Fruit fly (Drosophila melanogaster) whole organism, wandering third instar larva: ENCODE results near the gene SmydA-8.

ENCODE experiments used
- Abd-B ChIP-seq: fragments of >200 bp; optimal IDR thresholded peaks from 2 replicates; lab custom pipeline; 2017; ENCODE audit warnings: missing biosample characterization, missing genetic modification characterization
- CG32264 ChIP-seq: fragments of 200-800 bp; sonication (Bioruptor generic); optimal IDR thresholded peaks from 2 replicates; lab custom pipeline; 2016; ENCODE audit warnings: missing biosample characterization, missing genetic modification characterization
- CG9705 ChIP-seq: fragments of 200-800 bp; sonication (Bioruptor generic); optimal IDR thresholded peaks from 2 replicates; lab custom pipeline; 2018; ENCODE audit warnings: missing biosample characterization, mild to moderate bottlenecking, missing genetic modification characterization
- CrebA ChIP-seq: fragments of 200-800 bp; sonication (Bioruptor generic); optimal IDR thresholded peaks from 2 replicates; lab custom pipeline; 2016; ENCODE audit warnings: missing biosample characterization, mild to moderate bottlenecking, missing genetic modification characterization, borderline replicate concordance
- Dfd ChIP-seq: fragments of >200 bp; optimal IDR thresholded peaks from 2 replicates; lab custom pipeline; 2017; ENCODE audit warnings: missing biosample characterization, missing genetic modification characterization
- Dif ChIP-seq: fragments of 200-275, 200-300 bp; sonication (Bioruptor generic); optimal IDR thresholded peaks from 2 replicates; lab custom pipeline; 2018; ENCODE audit warnings: missing biosample characterization, missing genetic modification characterization; ENCODE audit not compliant: partially characterized antibody
- GATAd ChIP-seq: sonication (Bioruptor generic); optimal IDR thresholded peaks from 2 replicates; lab custom pipeline; 2016; ENCODE audit warnings: missing biosample characterization, missing genetic modification characterization
- HLH106 ChIP-seq: fragments of 200-800 bp; optimal IDR thresholded peaks from 3 replicates; lab custom pipeline; 2019; ENCODE audit warnings: missing biosample characterization, mild to moderate bottlenecking, missing genetic modification characterization, moderate library complexity
- Hnf4 ChIP-seq: fragments of 200-800 bp; sonication (Bioruptor generic); optimal IDR thresholded peaks from 2 replicates; lab custom pipeline; 2016; ENCODE audit warnings: missing biosample characterization, mild to moderate bottlenecking, missing genetic modification characterization
- Hr78 ChIP-seq: fragments of >200 bp; optimal IDR thresholded peaks from 2 replicates; lab custom pipeline; 2017; ENCODE audit warnings: missing biosample characterization, missing genetic modification characterization
- Hr83 ChIP-seq: fragments of 200-300 bp; sonication (Bioruptor generic); optimal IDR thresholded peaks from 2 replicates; lab custom pipeline; 2016; ENCODE audit warnings: missing biosample characterization, mild to moderate bottlenecking, missing genetic modification characterization, moderate library complexity; ENCODE audit not compliant: poor library complexity, severe bottlenecking
- Jra ChIP-seq: sonication (Bioruptor generic); optimal IDR thresholded peaks from 2 replicates; lab custom pipeline; 2016; ENCODE audit warnings: missing biosample characterization, missing genetic modification characterization
- Mio ChIP-seq: sonication (Bioruptor generic); optimal IDR thresholded peaks from 2 replicates; lab custom pipeline; 2016; ENCODE audit warnings: missing biosample characterization, missing genetic modification characterization
- Myc ChIP-seq: fragments of >200 bp; optimal IDR thresholded peaks from 2 replicates; lab custom pipeline; 2017
- N ChIP-seq: fragments of >200 bp; optimal IDR thresholded peaks from 2 replicates; lab custom pipeline; 2018; ENCODE audit warnings: missing biosample characterization, missing external identifiers, missing genetic modification characterization
- OdsH ChIP-seq: fragments of 200-800 bp; sonication (Bioruptor generic); optimal IDR thresholded peaks from 2 replicates; lab custom pipeline; 2016; ENCODE audit warnings: missing biosample characterization, mild to moderate bottlenecking, missing genetic modification characterization
- Rel ChIP-seq, 2 experiments: fragments of 200-800 bp; sonication (Bioruptor generic) in 1 of 2; optimal IDR thresholded peaks; 2 replicates in 1 of 2; 3 replicates in 1 of 2; lab custom pipeline; 2016 to 2019; ENCODE audit warnings: mild to moderate bottlenecking in 2 of 2, missing biosample characterization in 2 of 2, missing genetic modification characterization in 2 of 2, moderate library complexity in 1 of 2
- Sp1 ChIP-seq: fragments of 200-800 bp; sonication (Bioruptor generic); optimal IDR thresholded peaks from 3 replicates; lab custom pipeline; 2019; ENCODE audit warnings: missing biosample characterization, mild to moderate bottlenecking, missing genetic modification characterization, moderate library complexity
- Vsx2 ChIP-seq: fragments of 200-300, 225-300 bp; sonication (Bioruptor generic); optimal IDR thresholded peaks from 2 replicates; lab custom pipeline; 2018; ENCODE audit warnings: missing biosample characterization, missing genetic modification characterization; ENCODE audit not compliant: partially characterized antibody
- br ChIP-seq: fragments of 200-800 bp; sonication (Bioruptor generic); optimal IDR thresholded peaks from 2 replicates; lab custom pipeline; 2016; ENCODE audit warnings: missing biosample characterization, missing genetic modification characterization
- brk ChIP-seq: fragments of 200-800 bp; sonication (Bioruptor generic); optimal IDR thresholded peaks from 2 replicates; lab custom pipeline; 2016; ENCODE audit warnings: missing biosample characterization, mild to moderate bottlenecking, missing genetic modification characterization
- dl ChIP-seq, 2 experiments: fragments of 175-275, 200-275 bp in 1 of 2; fragments of 200-275 bp in 1 of 2; sonication (Bioruptor generic); optimal IDR thresholded peaks; lab custom pipeline; 2018; ENCODE audit warnings: mild to moderate bottlenecking in 2 of 2, missing biosample characterization in 2 of 2, missing genetic modification characterization in 2 of 2, moderate library complexity in 2 of 2; ENCODE audit not compliant: partially characterized antibody in 2 of 2, insufficient read depth in 1 of 2
- dmrt93B ChIP-seq: fragments of 200-800 bp; sonication (Bioruptor generic); optimal IDR thresholded peaks from 2 replicates; lab custom pipeline; 2018; ENCODE audit warnings: missing biosample characterization, mild to moderate bottlenecking, missing genetic modification characterization
- dsf ChIP-seq: sonication (Bioruptor generic); optimal IDR thresholded peaks from 2 replicates; lab custom pipeline; 2016; ENCODE audit warnings: missing biosample characterization, missing genetic modification characterization, borderline replicate concordance
- ey ChIP-seq: fragments of 200-800 bp; sonication (Bioruptor generic); optimal IDR thresholded peaks from 2 replicates; lab custom pipeline; 2016; ENCODE audit warnings: missing biosample characterization, missing genetic modification characterization
- foxo ChIP-seq, 2 experiments: fragments of 200-800 bp; sonication (Bioruptor generic); optimal IDR thresholded peaks; 2 replicates in 1 of 2; 3 replicates in 1 of 2; lab custom pipeline; 2016 to 2017; ENCODE audit warnings: missing biosample characterization in 2 of 2, missing genetic modification characterization in 2 of 2
- fru ChIP-seq: fragments of 200-800 bp; sonication (Bioruptor generic); optimal IDR thresholded peaks from 3 replicates; lab custom pipeline; 2016; ENCODE audit warnings: missing biosample characterization, mild to moderate bottlenecking, missing genetic modification characterization
- h ChIP-seq: fragments of 200-800 bp; sonication (Bioruptor generic); optimal IDR thresholded peaks from 3 replicates; lab custom pipeline; 2016; ENCODE audit warnings: missing biosample characterization, mild to moderate bottlenecking, missing genetic modification characterization
- pan ChIP-seq: fragments of >200 bp; optimal IDR thresholded peaks from 2 replicates; lab custom pipeline; 2017
- psq ChIP-seq: fragments of 200-800 bp; sonication (Bioruptor generic); optimal IDR thresholded peaks from 3 replicates; lab custom pipeline; 2017; ENCODE audit warnings: missing biosample characterization, mild to moderate bottlenecking, missing genetic modification characterization, moderate library complexity
- rgr ChIP-seq: fragments of 200-800 bp; sonication (Bioruptor generic); optimal IDR thresholded peaks from 3 replicates; lab custom pipeline; 2016; ENCODE audit warnings: missing biosample characterization, mild to moderate bottlenecking, missing genetic modification characterization
- sage ChIP-seq: fragments of 200-800 bp; sonication (Bioruptor generic); optimal IDR thresholded peaks from 2 replicates; lab custom pipeline; 2016; ENCODE audit warnings: missing biosample characterization, mild to moderate bottlenecking, missing genetic modification characterization
- sv ChIP-seq: fragments of 200-800 bp; sonication (Bioruptor generic); optimal IDR thresholded peaks from 3 replicates; lab custom pipeline; 2016; ENCODE audit warnings: missing biosample characterization, missing genetic modification characterization
- tai ChIP-seq: sonication (Bioruptor generic); optimal IDR thresholded peaks from 2 replicates; lab custom pipeline; 2016; ENCODE audit warnings: missing biosample characterization, missing genetic modification characterization
- usp ChIP-seq: fragments of >200 bp; optimal IDR thresholded peaks from 2 replicates; lab custom pipeline; 2017; ENCODE audit warnings: missing biosample characterization, missing genetic modification characterization
- woc ChIP-seq: sonication (Bioruptor generic); optimal IDR thresholded peaks from 2 replicates; lab custom pipeline; 2016; ENCODE audit warnings: missing biosample characterization, mild to moderate bottlenecking, missing genetic modification characterization

SmydA-8 gene

DNA sequence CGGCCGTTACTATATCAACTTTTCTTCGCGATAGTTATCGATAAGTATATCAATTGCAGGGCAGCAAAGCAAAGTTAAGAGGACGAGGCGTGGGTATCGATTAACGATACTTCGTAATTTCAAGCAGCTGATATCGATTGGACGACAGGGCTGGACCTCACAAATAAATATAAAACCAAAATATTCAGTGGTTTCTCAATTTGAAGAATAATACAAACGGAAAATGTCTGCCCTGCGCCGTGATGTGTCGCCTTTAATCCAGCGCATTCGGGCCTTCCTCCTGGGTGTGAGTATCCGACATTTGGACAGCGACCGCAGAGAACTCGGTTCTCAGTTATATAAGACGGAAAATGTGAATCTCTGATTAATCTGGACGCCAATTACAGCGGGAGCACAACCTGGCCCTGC, 41.2 kb downstream of the SmydA-8 start, which contains the start of gene ND-B14.5A:
ND-B14.5A (plus strand) TSS at position 107 of the 408 bp plus-strand sequence.
- TF ChIP-seq CG9705 (GFP tag; lab: Kevin White, UChicago): no peak
- no peak for TF ChIP-seq Vsx2 (GFP tag; lab: Kevin White, UChicago)
- TF ChIP-seq tai (GFP tag; lab: Kevin White, UChicago): no peak
- no peak for TF ChIP-seq usp
- no peak for TF ChIP-seq Jra (GFP tag; lab: Kevin White, UChicago)
- no peak for TF ChIP-seq Hnf4
- no peak for TF ChIP-seq Dif
- no peak for TF ChIP-seq sage (GFP tag; lab: Kevin White, UChicago)
- TF ChIP-seq Dfd (GFP tag; lab: Kevin White, UChicago): no peak
- TF ChIP-seq brk (GFP tag; lab: Kevin White, UChicago): no peak
- no peak for TF ChIP-seq OdsH (GFP tag; lab: Kevin White, UChicago)
- TF ChIP-seq ey (GFP tag; lab: Kevin White, UChicago): no peak
- no peak for TF ChIP-seq HLH106
- no peak for TF ChIP-seq CrebA (GFP tag; lab: Kevin White, UChicago)

DNA sequence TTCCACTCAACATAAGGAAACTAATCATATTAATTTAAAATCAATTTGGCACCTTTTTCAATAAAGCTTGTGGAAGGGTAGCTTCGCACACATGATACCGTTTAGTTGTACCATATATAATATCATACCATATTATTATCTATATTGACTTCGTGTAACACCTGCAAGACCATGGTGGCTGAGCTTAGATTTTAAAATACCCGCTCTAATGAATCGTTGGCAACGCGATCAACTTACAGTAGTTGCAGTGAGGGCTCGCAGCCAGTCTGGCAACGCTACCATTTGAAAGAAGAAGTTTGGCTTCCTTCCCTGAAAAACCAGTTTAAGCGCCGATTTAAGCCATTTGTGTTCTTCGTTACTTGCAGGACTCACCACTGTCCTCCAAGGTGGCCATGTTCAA, 43.2 kb downstream of the SmydA-8 start:
- TF ChIP-seq Sp1 (GFP tag; lab: Kevin White, UChicago): no peak
- TF ChIP-seq brk (GFP tag; lab: Kevin White, UChicago): no peak
- peak; percentile 60 for TF ChIP-seq Myc (lab: Kevin White, UChicago)
- no peak for TF ChIP-seq Rel (GFP tag; optimal IDR thresholded peaks at IDR 0.05; lab: Kevin White, UChicago)
- no peak for TF ChIP-seq Rel (tag; optimal IDR thresholded peaks at IDR 0.05; lab: Kevin White, UChicago)
- TF ChIP-seq rgr (GFP tag; lab: Kevin White, UChicago): no peak

DNA sequence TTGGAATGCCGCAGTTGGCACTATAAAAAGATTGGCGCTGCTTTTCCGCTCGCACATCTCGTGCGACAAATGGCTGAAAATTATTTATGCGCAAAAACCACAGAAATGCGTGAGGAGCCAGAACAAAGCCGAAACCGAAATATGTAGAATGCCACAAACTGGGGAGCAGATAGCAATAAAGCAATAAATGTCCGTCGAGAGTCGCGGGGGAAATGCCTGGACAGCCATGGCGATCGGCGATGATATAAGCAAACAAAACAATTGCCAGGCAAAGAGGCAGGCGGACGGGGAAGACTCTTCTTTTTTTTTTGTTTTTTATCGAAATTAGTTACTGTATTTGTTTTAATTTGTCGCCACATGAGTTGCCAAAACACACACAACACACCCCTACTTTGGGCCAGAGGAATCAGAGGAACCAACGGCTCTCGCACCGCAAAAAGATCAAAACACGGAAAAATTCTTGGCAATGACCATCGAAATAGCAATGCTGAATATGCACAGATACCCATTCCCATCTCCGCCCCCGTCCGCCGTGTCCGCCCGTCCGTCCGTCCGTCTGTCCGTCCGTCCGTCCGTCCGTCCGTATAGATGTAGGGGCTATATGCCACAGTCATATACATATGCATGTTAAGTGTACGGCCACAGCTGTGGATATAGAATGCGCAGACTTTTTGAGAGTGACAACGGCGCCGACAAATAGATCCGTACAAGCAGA, 45.0 kb downstream of the SmydA-8 start:
- TF ChIP-seq Abd-B (GFP tag; lab: Kevin White, UChicago) (no peak), Hnf4 (no peak), GATAd (GFP tag; lab: Kevin White, UChicago) (no peak), pan (lab: Kevin White, UChicago) (no peak), Myc (lab: Kevin White, UChicago) (no peak), Rel (GFP tag; optimal IDR thresholded peaks at IDR 0.05; lab: Kevin White, UChicago) (no peak), Rel (tag; optimal IDR thresholded peaks at IDR 0.05; lab: Kevin White, UChicago) (no peak)

DNA sequence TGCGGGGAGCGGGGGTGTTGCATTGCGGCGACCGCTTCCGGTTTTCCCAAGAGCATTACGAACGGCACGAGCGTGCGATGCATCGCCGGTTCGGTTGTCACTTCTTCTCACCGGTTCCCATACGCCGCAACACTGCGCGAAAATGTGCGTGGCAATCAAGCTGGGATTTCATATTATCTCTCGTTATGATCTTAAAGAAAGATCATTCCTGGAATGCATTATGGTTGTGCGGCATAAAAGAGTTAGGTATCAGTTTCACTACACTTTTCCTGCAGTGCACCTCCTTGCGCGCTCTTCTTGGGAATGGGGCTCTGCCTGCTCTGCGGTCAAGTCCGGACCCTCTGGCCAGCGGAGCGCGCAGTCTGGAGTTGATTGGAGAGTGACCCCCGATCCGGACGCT, 47.5 kb downstream of the SmydA-8 start:
- no peak for TF ChIP-seq N (GFP tag; lab: Kevin White, UChicago)
- TF ChIP-seq CG9705 (GFP tag; lab: Kevin White, UChicago): no peak
- TF ChIP-seq woc: no peak
- TF ChIP-seq ey (GFP tag; lab: Kevin White, UChicago): no peak
- no peak for TF ChIP-seq fru
- no peak for TF ChIP-seq br (GFP tag; lab: Kevin White, UChicago)
- TF ChIP-seq Dfd (GFP tag; lab: Kevin White, UChicago): no peak
- TF ChIP-seq rgr (GFP tag; lab: Kevin White, UChicago): no peak
- no peak for TF ChIP-seq h (GFP tag; lab: Kevin White, UChicago)
- no peak for TF ChIP-seq sv (GFP tag; lab: Kevin White, UChicago)
- no peak for TF ChIP-seq Jra (GFP tag; lab: Kevin White, UChicago)
- TF ChIP-seq Abd-B (GFP tag; lab: Kevin White, UChicago): no peak
- TF ChIP-seq foxo (GFP tag; optimal IDR thresholded peaks at IDR 0.05; lab: Kevin White, UChicago): no peak
- TF ChIP-seq Hnf4: no peak

DNA sequence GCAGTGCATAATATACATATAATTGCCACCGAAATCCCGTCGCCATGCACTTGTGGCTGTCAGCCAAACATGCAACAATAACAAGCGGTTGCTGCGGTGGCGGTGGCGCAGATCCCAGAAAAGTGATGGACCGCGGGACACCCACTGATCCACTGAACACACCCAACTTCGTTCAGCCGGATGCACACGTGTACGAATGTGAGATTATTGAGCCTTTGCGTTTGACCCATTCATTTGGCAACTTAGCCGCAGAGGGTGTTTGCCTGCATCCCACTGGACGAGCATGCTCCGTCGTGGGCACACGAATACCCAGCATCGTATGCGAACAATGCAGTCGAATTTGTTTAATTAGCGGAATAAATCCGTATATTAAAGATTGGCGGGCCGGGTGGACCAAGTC, 48.2 kb downstream of the SmydA-8 start:
- TF ChIP-seq sage (GFP tag; lab: Kevin White, UChicago) (no peak), sv (GFP tag; lab: Kevin White, UChicago) (no peak), OdsH (GFP tag; lab: Kevin White, UChicago) (no peak), Rel (GFP tag; optimal IDR thresholded peaks at IDR 0.05; lab: Kevin White, UChicago) (no peak), Rel (tag; optimal IDR thresholded peaks at IDR 0.05; lab: Kevin White, UChicago) (no peak), usp (no peak), woc (no peak), ey (GFP tag; lab: Kevin White, UChicago) (no peak), Hr78 (no peak), dsf (GFP tag; lab: Kevin White, UChicago) (no peak), psq (GFP tag; lab: Kevin White, UChicago) (no peak), Hr83 (no peak), rgr (GFP tag; lab: Kevin White, UChicago) (no peak), CG32264 (GFP tag; lab: Kevin White, UChicago) (no peak), brk (GFP tag; lab: Kevin White, UChicago) (no peak), Hnf4 (no peak), dl (GFP tag; optimal IDR thresholded peaks at IDR 0.05; lab: Kevin White, UChicago; ENCODE audit: insufficient read depth in 1 of 2, partially characterized antibody in 2 of 2) (no peak), Mio (GFP tag; lab: Kevin White, UChicago) (no peak), h (GFP tag; lab: Kevin White, UChicago) (no peak), dmrt93B (GFP tag; lab: Kevin White, UChicago) (no peak)
